Fruit fly (Drosophila melanogaster) whole organism: ENCODE measurements around the gene Smyd5.

Experiments
- EcR ChIP-seq, 2 experiments: fragments of >200 bp; optimal IDR thresholded peaks; 2 replicates each; lab custom pipeline; 2017; ENCODE audit warnings: missing biosample characterization in 2 of 2, missing genetic modification characterization in 2 of 2, missing genetic modification reagents in 2 of 2
- psq ChIP-seq: fragments of >200 bp; optimal IDR thresholded peaks from 2 replicates; lab custom pipeline; 2017
- usp ChIP-seq: fragments of >200 bp; optimal IDR thresholded peaks from 2 replicates; lab custom pipeline; 2017; ENCODE audit warnings: missing biosample characterization, missing genetic modification characterization, mixed read lengths

DNA sequence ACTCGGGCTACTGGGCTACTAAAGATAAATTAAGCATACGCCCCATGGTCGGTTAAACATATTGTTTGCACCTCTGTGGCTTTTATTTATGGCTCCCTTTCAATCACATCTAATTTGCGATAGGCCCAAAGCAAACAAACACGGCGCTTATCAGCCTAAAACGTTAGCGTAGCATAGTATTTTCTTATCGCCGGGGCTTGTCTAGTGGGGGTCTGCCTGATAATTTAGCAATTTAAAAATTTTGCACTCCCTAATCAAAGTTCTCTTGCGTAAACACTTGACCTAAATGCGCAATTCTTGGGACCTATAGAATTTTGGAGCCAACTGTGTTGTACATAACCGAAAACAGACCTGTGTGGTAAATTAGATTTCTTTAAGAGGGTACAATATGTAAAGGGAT is 20.5 kb downstream of the Smyd5 start:
- TF ChIP-seq psq (lab: Kevin White, UChicago) (no peak), usp (GFP tag; lab: Kevin White, UChicago) (no peak), EcR (GFP tag; optimal IDR thresholded peaks at IDR 0.05; lab: Kevin White, UChicago) (no peak)
